Fruit fly (Drosophila melanogaster): ENCODE measurements around the gene CG5355.

Gene CG5355

DNA sequence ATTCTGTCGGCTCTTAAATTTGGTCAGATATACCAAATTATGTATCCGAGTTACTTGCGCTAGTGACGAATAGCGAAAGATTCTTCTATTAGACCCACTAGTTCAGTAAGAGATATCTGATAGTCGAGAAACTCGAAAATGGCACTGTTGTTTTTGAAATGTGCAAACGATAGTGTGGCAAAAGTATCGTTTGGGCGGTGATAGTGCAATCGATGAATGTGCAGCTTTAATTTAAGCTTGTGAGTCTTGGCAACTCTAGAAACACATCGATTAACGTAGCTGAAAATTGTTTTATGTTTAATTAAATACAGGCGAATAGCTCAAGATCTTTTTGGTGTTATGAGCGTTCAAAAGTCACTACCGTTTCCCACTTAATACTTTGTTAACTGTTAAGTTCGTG is 24.1 kb upstream of the CG5355 start, which contains the start of gene STUB1:
TSS of gene STUB1 (plus strand) at position 232 of the 400 bp plus-strand sequence.
- TF ChIP-seq fkh (GFP tag; optimal IDR thresholded peaks at IDR 0.05), result peak; percentile 14
- peak; percentile 8 for TF ChIP-seq CG31627 (GFP tag; optimal IDR thresholded peaks at IDR 0.05)
- TF ChIP-seq net (GFP tag; optimal IDR thresholded peaks at IDR 0.05), result no peak
- no peak for TF ChIP-seq CG3919 (GFP tag; optimal IDR thresholded peaks at IDR 0.05)
- no peak for TF ChIP-seq CG6276 (GFP tag; optimal IDR thresholded peaks at IDR 0.05)
- TF ChIP-seq esn (GFP tag; optimal IDR thresholded peaks at IDR 0.05), result peak; percentile 36

DNA sequence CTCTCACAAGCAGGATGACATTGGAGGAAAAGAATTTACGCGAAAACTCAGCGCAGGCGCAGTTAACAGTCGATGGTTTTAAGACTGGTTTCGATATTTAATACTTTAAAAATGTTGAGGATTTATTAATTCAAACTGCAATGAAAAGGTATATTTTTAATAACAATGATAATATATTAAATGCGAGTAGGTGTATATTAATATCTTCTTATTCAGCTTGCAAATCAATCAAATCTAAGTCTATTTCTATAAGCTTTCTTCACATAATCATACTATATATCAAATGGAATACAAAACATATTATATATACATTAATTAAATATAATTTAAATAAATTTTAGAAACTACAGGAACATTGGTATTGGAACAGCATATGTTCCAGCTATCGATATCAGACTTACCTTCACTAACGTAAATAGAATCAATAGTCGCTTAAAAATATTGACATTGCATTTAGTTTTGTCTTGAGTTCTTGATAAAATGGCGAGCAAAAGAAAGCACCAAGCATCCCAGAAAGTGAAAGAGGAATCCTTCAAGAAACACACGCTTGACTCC is 22.4 kb upstream of the CG5355 start, which contains the start of the genes TBC1D16 and holn1:
TSS of gene TBC1D16 (minus strand) at position 51 of the 555 bp plus-strand sequence.
TSS of gene holn1 (plus strand) at position 390 of the 555 bp plus-strand sequence.
- TF ChIP-seq CG11294 (GFP tag; IDR thresholded peaks at IDR 0.05), result no peak
- peak; percentile 96 for TF ChIP-seq fkh (GFP tag; optimal IDR thresholded peaks at IDR 0.05)

- no peak for TF ChIP-seq CG10669 (GFP tag; optimal IDR thresholded peaks at IDR 0.05)
- TF ChIP-seq Eip78C (GFP tag), result peak; percentile 91
- no peak for TF ChIP-seq Eip75B (GFP tag; optimal IDR thresholded peaks at IDR 0.05)
- TF ChIP-seq Met (GFP tag; optimal IDR thresholded peaks at IDR 0.05), result no peak
- TF ChIP-seq eg (GFP tag; IDR thresholded peaks at IDR 0.05), result no peak; the same call in 2 of the 3 replicates
- no peak for TF ChIP-seq svp (GFP tag)
- TF ChIP-seq Lpt (GFP tag; optimal IDR thresholded peaks at IDR 0.05), result no peak
- TF ChIP-seq CG34406 (GFP tag; optimal IDR thresholded peaks at IDR 0.05), result peak; percentile 64
- TF ChIP-seq CG7368 (GFP tag; optimal IDR thresholded peaks at IDR 0.05), result no peak
- no peak for TF ChIP-seq vri (GFP tag; optimal IDR thresholded peaks at IDR 0.05)
- no peak for TF ChIP-seq Sox14 (GFP tag; optimal IDR thresholded peaks at IDR 0.05)
- TF ChIP-seq salr (GFP tag; optimal IDR thresholded peaks at IDR 0.05), result no peak
- no peak for TF ChIP-seq Ets21C (GFP tag; optimal IDR thresholded peaks at IDR 0.05)
- TF ChIP-seq Sox102F (GFP tag; optimal IDR thresholded peaks at IDR 0.05), result no peak
- no peak for TF ChIP-seq pdm3 (GFP tag; optimal IDR thresholded peaks at IDR 0.05)
- no peak for TF ChIP-seq dac (GFP tag; optimal IDR thresholded peaks at IDR 0.05)
- no peak for TF ChIP-seq spab (GFP tag; optimal IDR thresholded peaks at IDR 0.05)
- no peak for TF ChIP-seq CG11762 (GFP tag; optimal IDR thresholded peaks at IDR 0.05; ENCODE audit: insufficient read depth)
- no peak for TF ChIP-seq dsx (GFP tag; optimal IDR thresholded peaks at IDR 0.05; ENCODE audit: poor library complexity, severe bottlenecking)
- peak; percentile 75 for TF ChIP-seq CG31627 (GFP tag; optimal IDR thresholded peaks at IDR 0.05)
- 0 out of 2 replicates have a peak, but pooled peaks have one; percentile 30 for TF ChIP-seq CG15336 (GFP tag; IDR thresholded peaks at IDR 0.05)
- TF ChIP-seq CG32006 (GFP tag; optimal IDR thresholded peaks at IDR 0.05), result no peak
- TF ChIP-seq Eip93F (GFP tag; optimal IDR thresholded peaks at IDR 0.05), result no peak
- peak; percentile 68 for TF ChIP-seq fkh (GFP tag; optimal IDR thresholded peaks at IDR 0.05)
- no peak for TF ChIP-seq CG11294 (GFP tag; IDR thresholded peaks at IDR 0.05)
- no peak for TF ChIP-seq Smox (GFP tag; optimal IDR thresholded peaks at IDR 0.05)
- TF ChIP-seq fd59A (GFP tag; optimal IDR thresholded peaks at IDR 0.05), result no peak
- no peak for TF ChIP-seq Hr39 (GFP tag; optimal IDR thresholded peaks at IDR 0.05)
- no peak for TF ChIP-seq CG6808 (GFP tag; optimal IDR thresholded peaks at IDR 0.05)
- no peak for TF ChIP-seq CG8632 (GFP tag; optimal IDR thresholded peaks at IDR 0.05)
- TF ChIP-seq acj6 (GFP tag; optimal IDR thresholded peaks at IDR 0.05), result peak; percentile 74
- no peak for TF ChIP-seq OdsH (GFP tag; optimal IDR thresholded peaks at IDR 0.05)
- peak; percentile 41 for TF ChIP-seq Sox15 (GFP tag; optimal IDR thresholded peaks at IDR 0.05)
- no peak for TF ChIP-seq CG9139 (GFP tag; optimal IDR thresholded peaks at IDR 0.05)
- no peak for TF ChIP-seq CG10631 (GFP tag; optimal IDR thresholded peaks at IDR 0.05)
- no peak for TF ChIP-seq CG8119 (GFP tag; IDR thresholded peaks at IDR 0.05)
- peak; percentile 57 for TF ChIP-seq CG6792 (GFP tag; optimal IDR thresholded peaks at IDR 0.05)
- no peak for TF ChIP-seq CG11902 (GFP tag; optimal IDR thresholded peaks at IDR 0.05)
- TF ChIP-seq cyc (GFP tag; optimal IDR thresholded peaks at IDR 0.05), result peak; percentile 78
- TF ChIP-seq CG6276 (GFP tag; optimal IDR thresholded peaks at IDR 0.05), result no peak
- no peak for TF ChIP-seq CG3919 (GFP tag; optimal IDR thresholded peaks at IDR 0.05)
- peak; percentile 71; the same call in 2 of the 3 replicates for TF ChIP-seq CG6163 (GFP tag; IDR thresholded peaks at IDR 0.05)
- peak; percentile 59 for TF ChIP-seq CG3032 (tag; optimal IDR thresholded peaks at IDR 0.05)
These were observed 17.7 kb upstream of the CG5355 start, which contains the start of the genes Bug22 and TfIIB for dm6 chr2L:10430802-10431476. Gene Bug22 (minus strand): TSS chr2L:10430918. Gene TfIIB (plus strand): TSS chr2L:10431338.
